Fruit fly (Drosophila melanogaster) whole organism, embryonic: ENCODE results near the gene Actbeta.

Source experiments
- Abd-B ChIP-seq: fragments of 200-800 bp; sonication (Bioruptor generic); optimal IDR thresholded peaks from 2 replicates; lab custom pipeline; 2018; ENCODE audit warnings: missing biosample characterization, mild to moderate bottlenecking, missing genetic modification characterization, moderate library complexity
- Adf1 ChIP-seq: fragments of 200-800 bp; sonication (Bioruptor generic); IDR thresholded peaks from 2 replicates; pipeline ENCODE4 v1.3.6; 2022; ENCODE audit warnings: missing biosample characterization, missing genetic modification characterization
- B-H2 ChIP-seq: fragments of 200-800 bp; sonication (Bioruptor generic); optimal IDR thresholded peaks from 2 replicates; lab custom pipeline; 2018; ENCODE audit warnings: missing biosample characterization, mild to moderate bottlenecking, missing genetic modification characterization
- Bgb ChIP-seq: fragments of 200-800 bp; sonication (Bioruptor generic); IDR thresholded peaks from 2 replicates; pipeline ENCODE4 v1.3.6; 2022; ENCODE audit warnings: missing biosample characterization, missing genetic modification characterization; ENCODE audit not compliant: partially characterized antibody
- CG11093 ChIP-seq: fragments of 200-800 bp; sonication (Bioruptor generic); IDR thresholded peaks from 3 replicates; pipeline ENCODE4 v1.3.6; 2022; ENCODE audit warnings: missing biosample characterization, missing genetic modification characterization
- CG11723 ChIP-seq: fragments of 200-800 bp; sonication (Bioruptor generic); optimal IDR thresholded peaks from 2 replicates; lab custom pipeline; 2017; ENCODE audit warnings: missing biosample characterization, mild to moderate bottlenecking, missing genetic modification characterization
- CG13123 ChIP-seq: fragments of 200-800 bp; sonication (Bioruptor generic); optimal IDR thresholded peaks from 2 replicates; lab custom pipeline; 2016; ENCODE audit warnings: missing biosample characterization, missing genetic modification characterization
- CG13624 ChIP-seq: fragments of 200-800 bp; sonication (Bioruptor generic); optimal IDR thresholded peaks from 2 replicates; lab custom pipeline; 2016; ENCODE audit warnings: missing biosample characterization, missing genetic modification characterization
- CG13894 ChIP-seq: fragments of 200-800 bp; sonication (Bioruptor generic); optimal IDR thresholded peaks from 3 replicates; lab custom pipeline; 2018; ENCODE audit warnings: missing biosample characterization, mild to moderate bottlenecking, missing genetic modification characterization, moderate library complexity
- CG14441 ChIP-seq: fragments of 200-800 bp; sonication (Bioruptor generic); IDR thresholded peaks from 2 replicates; pipeline ENCODE4 v1.3.6; 2022; ENCODE audit warnings: missing biosample characterization, missing genetic modification characterization
- CG15073 ChIP-seq: fragments of 200-800 bp; sonication (Bioruptor generic); optimal IDR thresholded peaks from 2 replicates; lab custom pipeline; 2016; ENCODE audit warnings: missing biosample characterization, missing genetic modification characterization
- CG15696 ChIP-seq: fragments of 200-800 bp; sonication (Bioruptor generic); optimal IDR thresholded peaks from 2 replicates; lab custom pipeline; 2019; ENCODE audit warnings: missing biosample characterization, mild to moderate bottlenecking, missing genetic modification characterization, moderate library complexity
- CG17802 ChIP-seq: fragments of 200-800 bp; sonication (Bioruptor generic); optimal IDR thresholded peaks from 2 replicates; lab custom pipeline; 2018; ENCODE audit warnings: missing biosample characterization, mild to moderate bottlenecking, missing genetic modification characterization, moderate library complexity
- CG32532 ChIP-seq: fragments of 200-800 bp; sonication (Bioruptor generic); IDR thresholded peaks from 2 replicates; pipeline ENCODE4 v1.3.6; 2022; ENCODE audit warnings: missing biosample characterization, missing genetic modification characterization
- CG3407 ChIP-seq: fragments of 200-800 bp; sonication (Bioruptor generic); optimal IDR thresholded peaks from 2 replicates; lab custom pipeline; 2018; ENCODE audit warnings: missing biosample characterization, mild to moderate bottlenecking, missing genetic modification characterization
- CG4617 ChIP-seq: fragments of 200-800 bp; sonication (Bioruptor generic); optimal IDR thresholded peaks from 3 replicates; lab custom pipeline; 2016; ENCODE audit warnings: missing biosample characterization, missing genetic modification characterization, borderline replicate concordance
- CG5180 ChIP-seq: fragments of 200-800 bp; sonication (Bioruptor generic); optimal IDR thresholded peaks from 3 replicates; lab custom pipeline; 2017; ENCODE audit warnings: missing biosample characterization, missing genetic modification characterization, mild to moderate bottlenecking, moderate library complexity, missing genetic modification reagents
- CG6854 ChIP-seq: fragments of 200-800 bp; sonication (Bioruptor generic); optimal IDR thresholded peaks from 3 replicates; lab custom pipeline; 2017; ENCODE audit warnings: missing biosample characterization, mild to moderate bottlenecking, missing genetic modification characterization
- CG9609 ChIP-seq: fragments of 200-800 bp; sonication (Bioruptor generic); optimal IDR thresholded peaks from 3 replicates; lab custom pipeline; 2016; ENCODE audit warnings: missing biosample characterization, missing genetic modification characterization
- CTCF ChIP-seq: fragments of 200-800 bp; sonication (Bioruptor generic); optimal IDR thresholded peaks from 2 replicates; lab custom pipeline; 2017; ENCODE audit warnings: missing biosample characterization, mild to moderate bottlenecking, missing genetic modification characterization, moderate library complexity
- Dad ChIP-seq: fragments of 200-800 bp; sonication (Bioruptor generic); optimal IDR thresholded peaks from 3 replicates; lab custom pipeline; 2016; ENCODE audit warnings: missing biosample characterization, missing genetic modification characterization
- Dip2 ChIP-seq: fragments of 200-800 bp; sonication (Bioruptor generic); IDR thresholded peaks from 2 replicates; pipeline ENCODE4 v1.3.6; 2022; ENCODE audit warnings: missing biosample characterization, missing genetic modification characterization
- Doc2 ChIP-seq: fragments of 200-800 bp; sonication (Bioruptor generic); IDR thresholded peaks from 2 replicates; pipeline ENCODE4 v1.3.6; 2022; ENCODE audit warnings: missing biosample characterization, missing genetic modification characterization
- Drgx ChIP-seq: fragments of 200-800 bp; sonication (Bioruptor generic); IDR thresholded peaks from 2 replicates; pipeline ENCODE4 v1.3.6; 2022; ENCODE audit warnings: missing biosample characterization, missing genetic modification characterization
- Ets65A ChIP-seq: fragments of 200-800 bp; sonication (Bioruptor generic); peaks from one replicate; lab custom pipeline; 2016; ENCODE audit warnings: missing biosample characterization, missing genetic modification characterization
- GATAe ChIP-seq: fragments of 200-800 bp; sonication (Bioruptor generic); conservative IDR thresholded peaks from 2 replicates; pipeline ENCODE4 v1.3.6; 2022; ENCODE audit warnings: missing biosample characterization, missing genetic modification characterization
- H2.0 ChIP-seq: fragments of 200-800 bp; sonication (Bioruptor generic); IDR thresholded peaks from 2 replicates; pipeline ENCODE4 v1.3.6; 2022; ENCODE audit warnings: missing biosample characterization, missing genetic modification characterization
- Hr39 ChIP-seq: fragments of >200 bp; optimal IDR thresholded peaks from 2 replicates; lab custom pipeline; 2017
- MBD-R2 ChIP-seq: fragments of 200-800 bp; sonication (Bioruptor generic); IDR thresholded peaks from 2 replicates; pipeline ENCODE4 v1.3.6; 2022; ENCODE audit warnings: missing biosample characterization, missing genetic modification characterization
- Neu2 ChIP-seq: fragments of 200-800 bp; sonication (Bioruptor generic); optimal IDR thresholded peaks from 3 replicates; lab custom pipeline; 2016; ENCODE audit warnings: missing biosample characterization, missing genetic modification characterization, borderline replicate concordance
- Nf-YC ChIP-seq: fragments of 200-800 bp; optimal IDR thresholded peaks from 3 replicates; lab custom pipeline; 2019; ENCODE audit warnings: missing biosample characterization, mild to moderate bottlenecking, missing genetic modification characterization, moderate library complexity
- PHDP ChIP-seq: fragments of 200-800 bp; sonication (Bioruptor generic); optimal IDR thresholded peaks from 3 replicates; lab custom pipeline; 2018; ENCODE audit warnings: missing biosample characterization, mild to moderate bottlenecking, missing genetic modification characterization, moderate library complexity
- Side ChIP-seq: fragments of 200-800 bp; sonication (Bioruptor generic); optimal IDR thresholded peaks from 2 replicates; lab custom pipeline; 2016; ENCODE audit warnings: missing biosample characterization, missing genetic modification characterization
- Sox100B ChIP-seq: fragments of 200-800 bp; sonication (Bioruptor generic); optimal IDR thresholded peaks from 3 replicates; lab custom pipeline; 2018; ENCODE audit warnings: missing biosample characterization, mild to moderate bottlenecking, missing genetic modification characterization
- ac ChIP-seq: fragments of 200-800 bp; sonication (Bioruptor generic); optimal IDR thresholded peaks from 3 replicates; lab custom pipeline; 2017; ENCODE audit warnings: missing biosample characterization, mild to moderate bottlenecking, missing genetic modification characterization
- bbx ChIP-seq: fragments of 200-800 bp; sonication (Bioruptor generic); IDR thresholded peaks from 2 replicates; pipeline ENCODE4 v1.3.6; 2022; ENCODE audit warnings: missing biosample characterization, missing genetic modification characterization; ENCODE audit not compliant: partially characterized antibody
- caup ChIP-seq: fragments of 200-800 bp; sonication (Bioruptor generic); optimal IDR thresholded peaks from 3 replicates; lab custom pipeline; 2017; ENCODE audit warnings: missing biosample characterization, mild to moderate bottlenecking, missing genetic modification characterization, moderate library complexity; ENCODE audit not compliant: severe bottlenecking
- crol ChIP-seq: fragments of 200-800 bp; sonication (Bioruptor generic); IDR thresholded peaks from 2 replicates; pipeline ENCODE4 v1.3.6; 2022; ENCODE audit warnings: missing biosample characterization, missing genetic modification characterization
- da ChIP-seq: fragments of 200-800 bp; sonication (Bioruptor generic); optimal IDR thresholded peaks from 2 replicates; lab custom pipeline; 2016; ENCODE audit warnings: missing biosample characterization, missing genetic modification characterization
- dimm ChIP-seq: fragments of 200-800 bp; sonication (Bioruptor generic); IDR thresholded peaks from 2 replicates; pipeline ENCODE4 v1.3.6; 2022; ENCODE audit warnings: missing biosample characterization, missing genetic modification characterization
- esg ChIP-seq: fragments of 200-800 bp; sonication (Bioruptor generic); conservative IDR thresholded peaks from 2 replicates; pipeline ENCODE4 v1.3.6; 2022; ENCODE audit warnings: missing biosample characterization, missing genetic modification characterization
- ewg ChIP-seq: fragments of 200-800 bp; sonication (Bioruptor generic); optimal IDR thresholded peaks from 3 replicates; lab custom pipeline; 2017; ENCODE audit warnings: mild to moderate bottlenecking, missing biosample characterization, missing genetic modification reagents, missing genetic modification characterization
- exex ChIP-seq: fragments of 200-800 bp; sonication (Bioruptor generic); optimal IDR thresholded peaks from 4 replicates; lab custom pipeline; 2018; ENCODE audit warnings: missing biosample characterization, mild to moderate bottlenecking, missing genetic modification characterization, moderate library complexity
- kni ChIP-seq: fragments of 200-800 bp; sonication (Bioruptor generic); optimal IDR thresholded peaks from 3 replicates; lab custom pipeline; 2017; ENCODE audit warnings: mild to moderate bottlenecking, missing biosample characterization, missing genetic modification reagents, missing genetic modification characterization
- row ChIP-seq: fragments of 200-800 bp; sonication (Bioruptor generic); IDR thresholded peaks from 3 replicates; pipeline ENCODE4 v1.3.6; 2022; ENCODE audit warnings: missing biosample characterization, missing genetic modification characterization
- slou ChIP-seq: fragments of 200-800 bp; sonication (Bioruptor generic); optimal IDR thresholded peaks from 3 replicates; lab custom pipeline; 2016; ENCODE audit warnings: missing biosample characterization, missing genetic modification characterization
- sna ChIP-seq: fragments of 200-800 bp; sonication (Bioruptor generic); IDR thresholded peaks from 2 replicates; pipeline ENCODE4 v1.3.6; 2022; ENCODE audit warnings: missing biosample characterization, missing genetic modification characterization; ENCODE audit not compliant: partially characterized antibody
- so ChIP-seq: fragments of 200-800 bp; sonication (Bioruptor generic); IDR thresholded peaks from 3 replicates; pipeline ENCODE4 v1.3.6; 2022; ENCODE audit warnings: missing biosample characterization, missing genetic modification characterization
- ssp ChIP-seq: fragments of 200-800 bp; sonication (Bioruptor generic); IDR thresholded peaks from 2 replicates; pipeline ENCODE4 v1.3.6; 2022; ENCODE audit warnings: missing biosample characterization, missing genetic modification characterization
- trem ChIP-seq: fragments of 200-800 bp; optimal IDR thresholded peaks from 3 replicates; lab custom pipeline; 2019; ENCODE audit warnings: missing biosample characterization, mild to moderate bottlenecking, missing genetic modification characterization, moderate library complexity
- tup ChIP-seq: fragments of 200-800 bp; sonication (Bioruptor generic); optimal IDR thresholded peaks from 2 replicates; lab custom pipeline; 2016; ENCODE audit warnings: missing biosample characterization, mild to moderate bottlenecking, missing genetic modification characterization, moderate library complexity
- z ChIP-seq: fragments of 200-800 bp; sonication (Bioruptor generic); IDR thresholded peaks from 3 replicates; pipeline ENCODE4 v1.3.6; 2022; ENCODE audit warnings: missing biosample characterization, missing genetic modification characterization

Gene Actbeta

dm6 chr4:1029198-1029795 is 55.3 kb downstream of the Actbeta start, which contains the start of gene Mpv17 (continued):
- TF ChIP-seq Adf1 (GFP tag; lab: Robert Waterston, UW) (no peak), esg (no peak), CG15696 (tag; lab: Kevin White, UChicago) (no peak), CG4617 (peak; percentile 1), CG11723 (no peak), ac (GFP tag; lab: Kevin White, UChicago) (no peak), CG13894 (peak; percentile 20), Dad (GFP tag; lab: Kevin White, UChicago) (no peak), ssp (no peak), CG13624 (GFP tag; lab: Kevin White, UChicago) (peak; percentile 27), CTCF (no peak), Hr39 (lab: Kevin White, UChicago) (no peak), CG5180 (GFP tag; lab: Kevin White, UChicago) (no peak), caup (GFP tag; lab: Kevin White, UChicago) (no peak), Drgx (no peak), Bgb (no peak), trem (tag; lab: Kevin White, UChicago) (no peak), PHDP (peak; percentile 12), B-H2 (GFP tag; lab: Kevin White, UChicago) (no peak), Neu2 (GFP tag; lab: Kevin White, UChicago) (no peak), CG11093 (GFP tag; lab: Robert Waterston, UW) (no peak), MBD-R2 (peak; percentile 22; the same call in 1 of the 2 replicates), dimm (GFP tag; lab: Robert Waterston, UW) (no peak), ewg (GFP tag; lab: Kevin White, UChicago) (peak; percentile 15), so (GFP tag; lab: Robert Waterston, UW) (no peak), tup (GFP tag; lab: Kevin White, UChicago) (no peak), CG15073 (no peak), slou (GFP tag; lab: Kevin White, UChicago) (no peak), bbx (GFP tag; lab: Robert Waterston, UW) (no peak), H2.0 (GFP tag; lab: Robert Waterston, UW) (no peak), CG13123 (GFP tag; lab: Kevin White, UChicago) (no peak), sna (GFP tag; lab: Robert Waterston, UW) (no peak), CG9609 (GFP tag; lab: Kevin White, UChicago) (no peak), Abd-B (GFP tag; lab: Kevin White, UChicago) (no peak), Nf-YC (tag; lab: Kevin White, UChicago) (peak; percentile 3), CG6854 (GFP tag; lab: Kevin White, UChicago) (no peak), GATAe (GFP tag; lab: Robert Waterston, UW) (no peak), Dip2 (GFP tag; lab: Robert Waterston, UW) (no peak), crol (no peak), CG3407 (GFP tag; lab: Kevin White, UChicago) (no peak), kni (GFP tag; lab: Kevin White, UChicago) (no peak), CG14441 (GFP tag; lab: Robert Waterston, UW) (no peak), Doc2 (GFP tag; lab: Robert Waterston, UW) (no peak), Ets65A (GFP tag; lab: Kevin White, UChicago) (peak; percentile 86), Side (GFP tag; lab: Kevin White, UChicago) (no peak), z (GFP tag; lab: Robert Waterston, UW) (no peak), exex (tag; lab: Kevin White, UChicago) (no peak), da (no peak), Sox100B (GFP tag; lab: Kevin White, UChicago) (no peak), CG32532 (GFP tag; lab: Robert Waterston, UW) (no peak), CG17802 (tag; lab: Kevin White, UChicago) (no peak), row (GFP tag; lab: Robert Waterston, UW) (peak; percentile 48)
